Worm (Caenorhabditis elegans) whole organism, late embryonic: Measurements from ENCODE around the gene ssp-35.

Source experiments
- C38D4.7 ChIP-seq: fragments of 200-800 bp; sonication (Bioruptor generic); optimal IDR thresholded peaks from 2 replicates; lab custom pipeline; 2018; ENCODE audit warnings: mild to moderate bottlenecking, missing genetic modification characterization, moderate library complexity, missing compliant biosample characterization
- F13H6.1 ChIP-seq: sonication (generic microtip); optimal IDR thresholded peaks from 2 replicates; lab custom pipeline; 2016; ENCODE audit warnings: missing genetic modification characterization, missing compliant biosample characterization
- K02D7.2 ChIP-seq: sonication (generic microtip); optimal IDR thresholded peaks from 2 replicates; lab custom pipeline; 2017; ENCODE audit warnings: mild to moderate bottlenecking, missing genetic modification characterization, missing compliant biosample characterization
- K09A11.1 ChIP-seq: sonication (generic microtip); optimal IDR thresholded peaks from 2 replicates; lab custom pipeline; 2017; ENCODE audit warnings: antibody characterized with exemption, mild to moderate bottlenecking, missing genetic modification characterization, missing compliant biosample characterization; ENCODE audit not compliant: insufficient read depth
- ahr-1 ChIP-seq: sonication (generic microtip); optimal IDR thresholded peaks from 2 replicates; lab custom pipeline; 2016; ENCODE audit warnings: missing genetic modification characterization, missing compliant biosample characterization
- ama-1 ChIP-seq: fragments of 150-350 bp; optimal IDR thresholded peaks from 2 replicates; lab custom pipeline; 2014
- ceh-14 ChIP-seq: sonication (generic microtip); optimal IDR thresholded peaks from 2 replicates; lab custom pipeline; 2016; ENCODE audit warnings: missing genotype, missing genetic modification characterization, missing compliant biosample characterization
- ceh-18 ChIP-seq: sonication (generic microtip); optimal IDR thresholded peaks from 2 replicates; lab custom pipeline; 2016; ENCODE audit warnings: missing genetic modification characterization, missing compliant biosample characterization
- ceh-2 ChIP-seq: sonication (generic microtip); optimal IDR thresholded peaks from 2 replicates; lab custom pipeline; 2016; ENCODE audit warnings: missing genotype, missing genetic modification characterization, missing compliant biosample characterization
- ceh-24 ChIP-seq: sonication (generic microtip); optimal IDR thresholded peaks from 2 replicates; lab custom pipeline; 2016; ENCODE audit warnings: mild to moderate bottlenecking, missing genetic modification characterization, missing compliant biosample characterization
- ceh-30 ChIP-seq: fragments of 150-350 bp; optimal IDR thresholded peaks from 2 replicates; lab custom pipeline; 2014; ENCODE audit warnings: missing biosample characterization, missing genetic modification characterization
- ceh-31 ChIP-seq: sonication (generic microtip); optimal IDR thresholded peaks from 2 replicates; lab custom pipeline; 2016; ENCODE audit warnings: missing genetic modification characterization, missing compliant biosample characterization
- ceh-34 ChIP-seq: sonication (generic microtip); optimal IDR thresholded peaks from 2 replicates; lab custom pipeline; 2016; ENCODE audit warnings: mild to moderate bottlenecking, missing genetic modification characterization, missing compliant biosample characterization
- ceh-45 ChIP-seq: fragments of 200-800 bp; sonication (Bioruptor generic); IDR thresholded peaks from 2 replicates; pipeline ENCODE4 v1.3.6; 2022; ENCODE audit warnings: missing genetic modification reagents, missing genetic modification characterization, missing compliant biosample characterization
- ceh-9 ChIP-seq: sonication (generic microtip); optimal IDR thresholded peaks from 2 replicates; lab custom pipeline; 2016; ENCODE audit warnings: mild to moderate bottlenecking, missing genetic modification characterization, inconsistent platforms, missing compliant biosample characterization
- dve-1 ChIP-seq: sonication (generic microtip); optimal IDR thresholded peaks from 2 replicates; lab custom pipeline; 2017; ENCODE audit warnings: antibody characterized with exemption, mild to moderate bottlenecking, missing genetic modification characterization, missing compliant biosample characterization
- ets-4 ChIP-seq: sonication (generic microtip); optimal IDR thresholded peaks from 2 replicates; lab custom pipeline; 2016; ENCODE audit warnings: missing genetic modification characterization, missing compliant biosample characterization
- fax-1 ChIP-seq: sonication (generic microtip); optimal IDR thresholded peaks from 2 replicates; lab custom pipeline; 2016; ENCODE audit warnings: missing genotype, missing genetic modification characterization, missing compliant biosample characterization
- fkh-10 ChIP-seq: fragments of 150-350 bp; optimal IDR thresholded peaks from 2 replicates; lab custom pipeline; 2014; ENCODE audit warnings: missing biosample characterization, missing genetic modification reagents, missing genetic modification characterization
- fkh-6 ChIP-seq: sonication (generic microtip); optimal IDR thresholded peaks from 2 replicates; lab custom pipeline; 2016; ENCODE audit warnings: missing genetic modification characterization, missing compliant biosample characterization
- gmeb-2 ChIP-seq: sonication (generic microtip); optimal IDR thresholded peaks from 2 replicates; lab custom pipeline; 2016; ENCODE audit warnings: missing genetic modification characterization, inconsistent platforms, missing compliant biosample characterization
- hlh-30 ChIP-seq: sonication (generic microtip); optimal IDR thresholded peaks from 2 replicates; lab custom pipeline; 2017; ENCODE audit warnings: antibody characterized with exemption, missing genetic modification characterization, missing compliant biosample characterization; ENCODE audit not compliant: insufficient read depth
- hlh-6 ChIP-seq: sonication (generic microtip); optimal IDR thresholded peaks from 2 replicates; lab custom pipeline; 2016; ENCODE audit warnings: missing genotype, missing genetic modification characterization, missing compliant biosample characterization
- madf-2 ChIP-seq: sonication (generic microtip); optimal IDR thresholded peaks from 2 replicates; lab custom pipeline; 2017; ENCODE audit warnings: missing genetic modification characterization, missing compliant biosample characterization
- nhr-11 ChIP-seq: fragments of 150-350 bp; optimal IDR thresholded peaks from 2 replicates; lab custom pipeline; 2014; ENCODE audit warnings: missing biosample characterization, missing genetic modification characterization
- nhr-232 ChIP-seq: sonication (generic microtip); optimal IDR thresholded peaks from 2 replicates; lab custom pipeline; 2016; ENCODE audit warnings: missing genetic modification characterization, missing compliant biosample characterization
- odd-2 ChIP-seq: sonication (generic microtip); optimal IDR thresholded peaks from 2 replicates; lab custom pipeline; 2017; ENCODE audit warnings: antibody characterized with exemption, mild to moderate bottlenecking, missing genetic modification characterization, missing compliant biosample characterization
- pag-3 ChIP-seq: sonication (generic microtip); optimal IDR thresholded peaks from 2 replicates; lab custom pipeline; 2016; ENCODE audit warnings: missing compliant biosample characterization, missing genetic modification characterization, borderline replicate concordance
- pat-9 ChIP-seq: fragments of 200-800 bp; sonication (Bioruptor generic); optimal IDR thresholded peaks from 2 replicates; lab custom pipeline; 2018; ENCODE audit warnings: mild to moderate bottlenecking, missing genetic modification characterization, moderate library complexity, missing compliant biosample characterization
- pax-1 ChIP-seq: fragments of 150-350 bp; optimal IDR thresholded peaks from 2 replicates; lab custom pipeline; 2014; ENCODE audit warnings: missing biosample characterization, missing genetic modification characterization
- pha-2 ChIP-seq: sonication (generic microtip); optimal IDR thresholded peaks from 2 replicates; lab custom pipeline; 2017; ENCODE audit warnings: mild to moderate bottlenecking, missing genetic modification characterization, missing compliant biosample characterization
- pha-4 ChIP-seq: fragments of 150-350 bp; optimal IDR thresholded peaks from 2 replicates; lab custom pipeline; 2018; ENCODE audit warnings: missing biosample characterization, missing genetic modification reagents, missing genetic modification characterization
- pros-1 ChIP-seq: fragments of 150-350 bp; optimal IDR thresholded peaks from 2 replicates; lab custom pipeline; 2014; ENCODE audit warnings: missing biosample characterization, missing genetic modification reagents, missing genetic modification characterization
- ref-2 ChIP-seq: sonication (generic microtip); optimal IDR thresholded peaks from 2 replicates; lab custom pipeline; 2016; ENCODE audit warnings: missing genetic modification characterization, missing compliant biosample characterization
- rnt-1 ChIP-seq: sonication (generic microtip); optimal IDR thresholded peaks from 2 replicates; lab custom pipeline; 2016; ENCODE audit warnings: missing genetic modification characterization, missing compliant biosample characterization
- sox-2 ChIP-seq: fragments of 200-800 bp; sonication (Bioruptor generic); IDR thresholded peaks from 2 replicates; pipeline ENCODE4 v1.3.6; 2022; ENCODE audit warnings: missing genetic modification reagents, missing genetic modification characterization, missing compliant biosample characterization
- sox-4 ChIP-seq: sonication (generic microtip); optimal IDR thresholded peaks from 2 replicates; lab custom pipeline; 2017; ENCODE audit warnings: mild to moderate bottlenecking, missing genetic modification characterization, inconsistent platforms, missing compliant biosample characterization
- syd-9 ChIP-seq: sonication (generic microtip); optimal IDR thresholded peaks from 2 replicates; lab custom pipeline; 2016; ENCODE audit warnings: mild to moderate bottlenecking, missing genetic modification characterization, moderate library complexity, missing compliant biosample characterization
- tbx-2 ChIP-seq: sonication (generic microtip); optimal IDR thresholded peaks from 2 replicates; lab custom pipeline; 2016; ENCODE audit warnings: missing genetic modification characterization, missing compliant biosample characterization
- unc-42 ChIP-seq: sonication (generic microtip); optimal IDR thresholded peaks from 2 replicates; lab custom pipeline; 2016; ENCODE audit warnings: missing genotype, missing genetic modification characterization, missing compliant biosample characterization
- unc-86 ChIP-seq: sonication (generic microtip); optimal IDR thresholded peaks from 2 replicates; lab custom pipeline; 2016; ENCODE audit warnings: missing genetic modification characterization, missing compliant biosample characterization
- zip-5 ChIP-seq: sonication (generic microtip); optimal IDR thresholded peaks from 2 replicates; lab custom pipeline; 2016; ENCODE audit warnings: missing genetic modification characterization, missing compliant biosample characterization
- ztf-16 ChIP-seq: sonication (generic microtip); optimal IDR thresholded peaks from 2 replicates; lab custom pipeline; 2017; ENCODE audit warnings: missing genetic modification characterization, missing compliant biosample characterization

ssp-35 gene

DNA sequence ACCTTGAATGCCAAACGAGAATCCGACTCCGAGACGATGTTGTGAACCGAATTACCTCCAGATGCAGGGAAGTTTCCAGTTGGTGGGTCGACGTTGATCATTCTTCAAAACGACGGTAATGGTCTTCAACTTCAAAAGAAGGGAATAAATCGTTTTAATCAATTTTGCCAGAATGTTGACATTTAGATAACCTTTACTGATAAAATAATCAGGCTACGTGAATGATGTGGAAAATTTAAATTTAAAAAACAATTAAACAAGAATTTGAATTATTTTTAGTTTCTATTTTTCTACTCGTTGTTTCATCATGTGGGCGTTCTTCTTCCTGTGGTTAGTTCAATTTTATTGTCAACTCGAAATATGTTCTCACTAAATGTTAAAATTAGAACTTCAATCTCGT is at the start of gene ssp-35:
Gene ssp-35, minus strand, starts transcription at position 101 of the 400 bp plus-strand sequence.
- TF ChIP-seq fkh-10 (GFP tag; lab: Kevin White, UChicago) (no peak), pat-9 (tag; lab: Kevin White, UChicago) (no peak), unc-42 (tag; lab: Kevin White, UChicago) (no peak), sox-2 (GFP tag; lab: Robert Waterston, UW) (no peak), ceh-30 (tag; lab: Kevin White, UChicago) (no peak), K02D7.2 (tag; lab: Kevin White, UChicago) (no peak), pha-4 (tag; lab: Kevin White, UChicago) (no peak), unc-86 (tag; lab: Kevin White, UChicago) (no peak), fkh-6 (tag; lab: Kevin White, UChicago) (no peak), tbx-2 (tag; lab: Kevin White, UChicago) (no peak), ceh-18 (tag; lab: Kevin White, UChicago) (no peak), nhr-232 (tag; lab: Kevin White, UChicago) (no peak), zip-5 (tag; lab: Kevin White, UChicago) (no peak), C38D4.7 (GFP tag; lab: Kevin White, UChicago) (no peak), sox-4 (no peak), ceh-24 (tag; lab: Kevin White, UChicago) (no peak), hlh-30 (tag; lab: Kevin White, UChicago) (no peak), nhr-11 (tag; lab: Kevin White, UChicago) (no peak), pha-2 (tag; lab: Kevin White, UChicago) (no peak)
- TF ChIP-seq, all 69 proteins: peak for 0

DNA sequence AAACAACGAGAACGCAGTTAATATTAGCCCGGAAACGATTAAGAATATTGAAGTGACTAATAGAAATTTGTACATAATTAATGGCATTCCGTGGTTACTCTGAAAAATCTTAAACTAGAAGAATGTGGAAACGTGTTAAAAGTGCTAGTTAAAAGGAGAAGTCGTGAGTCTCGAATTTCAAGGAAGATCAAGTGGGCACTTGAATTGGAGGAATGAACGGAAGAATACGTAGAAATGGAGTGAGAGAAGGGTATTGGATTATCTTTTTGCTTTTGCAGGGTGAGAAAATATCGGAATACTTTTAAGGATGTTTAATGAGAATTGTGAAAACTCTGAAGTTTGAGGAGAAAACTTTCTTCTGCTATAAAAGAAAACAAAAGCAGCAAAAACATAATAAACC is 46.6 kb upstream of the ssp-35 start, which contains the start of gene hpo-30:
Gene hpo-30, minus strand, starts transcription at position 101 of the 400 bp plus-strand sequence.
- TF ChIP-seq pros-1 (no peak), hlh-6 (tag; lab: Kevin White, UChicago) (no peak), sox-2 (GFP tag; lab: Robert Waterston, UW) (no peak), ceh-31 (tag; lab: Kevin White, UChicago) (no peak), gmeb-2 (tag; lab: Kevin White, UChicago) (no peak), rnt-1 (tag; lab: Kevin White, UChicago) (no peak), odd-2 (tag; lab: Kevin White, UChicago) (no peak), dve-1 (tag; lab: Kevin White, UChicago) (no peak), ceh-45 (GFP tag; lab: Robert Waterston, UW) (no peak), syd-9 (tag; lab: Kevin White, UChicago) (no peak), pax-1 (no peak), ceh-9 (tag; lab: Kevin White, UChicago) (no peak), ref-2 (tag; lab: Kevin White, UChicago) (no peak), pag-3 (tag; lab: Kevin White, UChicago) (no peak), ceh-2 (no peak), K09A11.1 (tag; lab: Kevin White, UChicago) (no peak), ceh-14 (tag; lab: Kevin White, UChicago) (no peak), tbx-2 (tag; lab: Kevin White, UChicago) (no peak)

DNA sequence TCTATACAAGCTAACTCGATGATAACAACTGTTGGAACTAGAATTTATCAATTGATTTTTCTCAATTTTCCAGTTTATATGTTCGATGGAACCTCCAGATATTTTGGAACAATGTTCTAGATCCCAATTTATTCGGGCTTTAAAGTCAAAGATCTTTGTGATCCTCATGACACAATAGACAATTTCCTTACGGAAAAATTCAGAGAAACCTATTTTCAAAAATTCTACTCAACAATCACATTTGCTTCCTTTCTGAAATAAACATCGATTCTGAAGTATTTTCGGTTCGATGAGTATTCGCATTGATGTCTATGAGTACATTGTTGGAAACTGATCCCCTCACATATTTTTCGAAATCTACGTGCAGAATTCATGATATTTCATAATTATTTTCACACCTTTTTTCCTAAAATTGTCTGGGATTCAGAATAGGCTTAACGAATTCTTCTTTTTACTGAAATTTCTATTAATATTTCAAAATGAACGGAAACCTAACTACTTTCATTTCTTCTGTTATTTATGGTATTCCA is 43.5 kb upstream of the ssp-35 start, which contains the start of gene srg-45:
Gene srg-45, plus strand, starts transcription at position 480 of the 530 bp plus-strand sequence.
- TF ChIP-seq fax-1 (tag; lab: Kevin White, UChicago) (no peak), ceh-45 (GFP tag; lab: Robert Waterston, UW) (no peak), ets-4 (tag; lab: Kevin White, UChicago) (no peak), ceh-31 (tag; lab: Kevin White, UChicago) (no peak), ama-1 (lab: Kevin White, UChicago) (no peak), F13H6.1 (tag; lab: Kevin White, UChicago) (no peak), ahr-1 (no peak), ceh-30 (tag; lab: Kevin White, UChicago) (no peak), fkh-10 (GFP tag; lab: Kevin White, UChicago) (no peak), C38D4.7 (GFP tag; lab: Kevin White, UChicago) (no peak), zip-5 (tag; lab: Kevin White, UChicago) (no peak), madf-2 (tag; lab: Kevin White, UChicago) (no peak), ceh-2 (no peak), ztf-16 (tag; lab: Kevin White, UChicago) (no peak), ceh-34 (tag; lab: Kevin White, UChicago) (no peak), nhr-232 (tag; lab: Kevin White, UChicago) (no peak), pat-9 (tag; lab: Kevin White, UChicago) (no peak)
